3 worm cellular contexts compared by ENCODE assay signal in genomic region chrX:15849397-15849935, ce11.
TF ChIP-seq lines count a peak whose summit lies in the region.

acl-1 (plus strand) TSS chrX:15849885.

TF ChIP-seq in whole organism, L2 larva, 48 proteins besides CTCF, POLR2A, EP300 and RAD21 (continued from another document):
- TF ChIP-seq unc-62 (GFP tag; optimal IDR thresholded peaks at IDR 0.05; lab: Kevin White, UChicago) = no peak
- no peak for TF ChIP-seq ztf-1 (GFP tag; conservative IDR thresholded peaks at IDR 0.05; lab: Robert Waterston, UW)
- no peak for TF ChIP-seq ceh-82 (tag; optimal IDR thresholded peaks at IDR 0.05; lab: Kevin White, UChicago)
- peak; percentile 67 for TF ChIP-seq nhr-21 (tag; optimal IDR thresholded peaks at IDR 0.05; lab: Kevin White, UChicago)
- TF ChIP-seq mbf-1 (tag; optimal IDR thresholded peaks at IDR 0.05; lab: Kevin White, UChicago) = no peak
- peak; percentile 68 for TF ChIP-seq sma-9 (GFP tag; optimal IDR thresholded peaks at IDR 0.05; lab: Kevin White, UChicago)
- TF ChIP-seq sma-9 (tag; optimal IDR thresholded peaks at IDR 0.05; lab: Kevin White, UChicago) = no peak
- TF ChIP-seq lsy-2 (tag; optimal IDR thresholded peaks at IDR 0.05; lab: Kevin White, UChicago) = peak; percentile 77 to 92
- peak; percentile 57 for TF ChIP-seq gmeb-1 (tag; optimal IDR thresholded peaks at IDR 0.05; lab: Kevin White, UChicago)
- TF ChIP-seq nhr-12 (tag; optimal IDR thresholded peaks at IDR 0.05; lab: Kevin White, UChicago) = no peak
- TF ChIP-seq ceh-16 (tag; optimal IDR thresholded peaks at IDR 0.05; lab: Kevin White, UChicago) = peak; percentile 6
- peak; percentile 61 for TF ChIP-seq nhr-6 (tag; optimal IDR thresholded peaks at IDR 0.05; lab: Kevin White, UChicago)
- no peak for TF ChIP-seq elt-1 (tag; optimal IDR thresholded peaks at IDR 0.05; lab: Kevin White, UChicago)
- no peak for TF ChIP-seq nhr-237 (tag; optimal IDR thresholded peaks at IDR 0.05; lab: Kevin White, UChicago)
- no peak for TF ChIP-seq ama-1 (optimal IDR thresholded peaks at IDR 0.05; lab: Kevin White, UChicago)
- TF ChIP-seq ztf-4 (tag; optimal IDR thresholded peaks at IDR 0.05; lab: Kevin White, UChicago) = peak; percentile 37
- no peak for TF ChIP-seq nhr-10 (tag; optimal IDR thresholded peaks at IDR 0.05; lab: Kevin White, UChicago)
- peak; percentile 96 for TF ChIP-seq R02D3.7 (tag; optimal IDR thresholded peaks at IDR 0.05; lab: Kevin White, UChicago)
- peak; percentile 14 for TF ChIP-seq snpc-4 (tag; optimal IDR thresholded peaks at IDR 0.05; lab: Kevin White, UChicago)
- TF ChIP-seq sem-4 (tag; optimal IDR thresholded peaks at IDR 0.05; lab: Kevin White, UChicago) = peak; percentile 65
- peak; percentile 9 for TF ChIP-seq fos-1 (tag; optimal IDR thresholded peaks at IDR 0.05; lab: Kevin White, UChicago)
- no peak for TF ChIP-seq aly-2 (tag; optimal IDR thresholded peaks at IDR 0.05; lab: Kevin White, UChicago)
- no peak for TF ChIP-seq nhr-23 (tag; optimal IDR thresholded peaks at IDR 0.05; lab: Kevin White, UChicago)
- TF ChIP-seq nhr-25 (tag; optimal IDR thresholded peaks at IDR 0.05; lab: Kevin White, UChicago) = no peak
- no peak for TF ChIP-seq ZK546.5 (tag; optimal IDR thresholded peaks at IDR 0.05; lab: Kevin White, UChicago)
- peak; percentile 72 for TF ChIP-seq mab-5 (tag; optimal IDR thresholded peaks at IDR 0.05; lab: Kevin White, UChicago)

TF ChIP-seq in whole organism, L4 larva, 104 proteins besides CTCF, POLR2A, EP300 and RAD21 (continued from another document):
- TF ChIP-seq nhr-6 (tag; optimal IDR thresholded peaks at IDR 0.05; lab: Kevin White, UChicago) = no peak
- peak; percentile 76 for TF ChIP-seq F37D6.2 (tag; optimal IDR thresholded peaks at IDR 0.05; lab: Kevin White, UChicago)
- TF ChIP-seq lin-38 (GFP tag; IDR thresholded peaks at IDR 0.05; lab: Robert Waterston, UW) = peak; percentile 53
- TF ChIP-seq nhr-102 (tag; optimal IDR thresholded peaks at IDR 0.05; lab: Kevin White, UChicago) = peak; percentile 57
- peak; percentile 92 for TF ChIP-seq aha-1 (tag; lab: Kevin White, UChicago)
- peak; percentile 47; the same call in 1 of the 2 replicates for TF ChIP-seq T26A8.4 (GFP tag; IDR thresholded peaks at IDR 0.05; lab: Robert Waterston, UW)
- TF ChIP-seq ceh-20 (GFP tag; IDR thresholded peaks at IDR 0.05; lab: Robert Waterston, UW) = 0 out of 2 replicates have a peak, but pooled peaks have one; percentile 18
- no peak for TF ChIP-seq ztf-11 (tag; optimal IDR thresholded peaks at IDR 0.05; lab: Kevin White, UChicago)
- TF ChIP-seq cey-2 (tag; optimal IDR thresholded peaks at IDR 0.05; lab: Kevin White, UChicago; ENCODE audit: borderline replicate concordance, insufficient read depth) = no peak
- no peak for TF ChIP-seq daf-8 (GFP tag; IDR thresholded peaks at IDR 0.05; lab: Robert Waterston, UW)
- TF ChIP-seq egl-27 (tag; optimal IDR thresholded peaks at IDR 0.05; lab: Kevin White, UChicago) = no peak
- TF ChIP-seq nhr-237 (tag; optimal IDR thresholded peaks at IDR 0.05; lab: Kevin White, UChicago) = no peak
- TF ChIP-seq hmg-1.1 (GFP tag; IDR thresholded peaks at IDR 0.05; lab: Robert Waterston, UW) = peak; percentile 75
- no peak for TF ChIP-seq ceh-32 (tag; optimal IDR thresholded peaks at IDR 0.05; lab: Kevin White, UChicago; ENCODE audit: poor library complexity)
- TF ChIP-seq nhr-48 (tag; optimal IDR thresholded peaks at IDR 0.05; lab: Kevin White, UChicago) = peak; percentile 52
- peak; percentile 18 for TF ChIP-seq nhr-28 (tag; optimal IDR thresholded peaks at IDR 0.05; lab: Kevin White, UChicago)
- no peak for TF ChIP-seq ceh-82 (tag; optimal IDR thresholded peaks at IDR 0.05; lab: Kevin White, UChicago)
- no peak for TF ChIP-seq ces-1 (GFP tag; optimal IDR thresholded peaks at IDR 0.05; lab: Kevin White, UChicago)
- peak; percentile 79 for TF ChIP-seq R02D3.7 (tag; optimal IDR thresholded peaks at IDR 0.05; lab: Kevin White, UChicago)
- TF ChIP-seq pqm-1 (tag; optimal IDR thresholded peaks at IDR 0.05; lab: Kevin White, UChicago) = no peak
- TF ChIP-seq dmd-8 (GFP tag; IDR thresholded peaks at IDR 0.05; lab: Robert Waterston, UW) = no peak
- 0 out of 2 replicates have a peak, but pooled peaks have one; percentile 38 for TF ChIP-seq D1046.2 (GFP tag; IDR thresholded peaks at IDR 0.05; lab: Robert Waterston, UW)
- no peak for TF ChIP-seq lin-39 (tag; optimal IDR thresholded peaks at IDR 0.05; lab: Kevin White, UChicago)
- TF ChIP-seq madf-5 (GFP tag; IDR thresholded peaks at IDR 0.05; lab: Robert Waterston, UW) = no peak
- no peak for TF ChIP-seq lin-29 (GFP tag; IDR thresholded peaks at IDR 0.05; lab: Robert Waterston, UW)
- TF ChIP-seq hlh-30 (tag; optimal IDR thresholded peaks at IDR 0.05; lab: Kevin White, UChicago; ENCODE audit: insufficient read depth) = peak; percentile 9
- TF ChIP-seq Y48G9A.11 (GFP tag; IDR thresholded peaks at IDR 0.05; lab: Robert Waterston, UW) = no peak
- TF ChIP-seq arid-1 (GFP tag; conservative IDR thresholded peaks at IDR 0.05; lab: Robert Waterston, UW) = no peak
- TF ChIP-seq php-3 (GFP tag; IDR thresholded peaks at IDR 0.05; lab: Robert Waterston, UW) = no peak
- peak; percentile 26 for TF ChIP-seq mxl-3 (GFP tag; optimal IDR thresholded peaks at IDR 0.05; lab: Kevin White, UChicago)
- no peak for TF ChIP-seq ZK546.5 (tag; optimal IDR thresholded peaks at IDR 0.05; lab: Kevin White, UChicago)
- TF ChIP-seq nhr-25 (tag; optimal IDR thresholded peaks at IDR 0.05; lab: Kevin White, UChicago; ENCODE audit: borderline replicate concordance, insufficient read depth) = peak; percentile 36
- peak; percentile 43 for TF ChIP-seq spr-3 (GFP tag; optimal IDR thresholded peaks at IDR 0.05; lab: Kevin White, UChicago)
- TF ChIP-seq mes-2 (tag; optimal IDR thresholded peaks at IDR 0.05; lab: Kevin White, UChicago; ENCODE audit: poor library complexity, severe bottlenecking) = peak; percentile 85
- TF ChIP-seq unc-62 (GFP tag; optimal IDR thresholded peaks at IDR 0.05 in 1 of 2; lab: Kevin White, UChicago) = peak in 1 of 2 experiments; percentile 43
- TF ChIP-seq unc-62 (tag; optimal IDR thresholded peaks at IDR 0.05; lab: Kevin White, UChicago) = no peak
- TF ChIP-seq duxl-1 (tag; optimal IDR thresholded peaks at IDR 0.05; lab: Kevin White, UChicago; ENCODE audit: poor library complexity) = no peak
- peak; percentile 51 for TF ChIP-seq dpl-1 (GFP tag; optimal IDR thresholded peaks at IDR 0.05; lab: Kevin White, UChicago)
- TF ChIP-seq ztf-7 (tag; optimal IDR thresholded peaks at IDR 0.05; lab: Kevin White, UChicago) = no peak
- TF ChIP-seq attf-4 (tag; optimal IDR thresholded peaks at IDR 0.05; lab: Kevin White, UChicago) = no peak
- peak; percentile 45 to 85 for TF ChIP-seq lsy-2 (tag; optimal IDR thresholded peaks at IDR 0.05; lab: Kevin White, UChicago)
- TF ChIP-seq F49E8.2 (tag; optimal IDR thresholded peaks at IDR 0.05; lab: Kevin White, UChicago; ENCODE audit: borderline replicate concordance) = no peak
- no peak for TF ChIP-seq vab-7 (GFP tag; IDR thresholded peaks at IDR 0.05; lab: Robert Waterston, UW)
- TF ChIP-seq daf-16 (GFP tag; optimal IDR thresholded peaks at IDR 0.05; lab: Kevin White, UChicago) = peak in 1 of 2 experiments; percentile 29
- no peak for TF ChIP-seq daf-16 (tag; optimal IDR thresholded peaks at IDR 0.05; lab: Kevin White, UChicago)
- no peak for TF ChIP-seq sdz-12 (GFP tag; optimal IDR thresholded peaks at IDR 0.05; lab: Kevin White, UChicago)
- no peak for TF ChIP-seq snpc-4 (tag; optimal IDR thresholded peaks at IDR 0.05; lab: Kevin White, UChicago)
- peak; percentile 99 for TF ChIP-seq T20F7.1 (GFP tag; optimal IDR thresholded peaks at IDR 0.05; lab: Kevin White, UChicago)
- no peak for TF ChIP-seq ama-1 (optimal IDR thresholded peaks at IDR 0.05; lab: Kevin White, UChicago)
- no peak for TF ChIP-seq nhr-41 (GFP tag; IDR thresholded peaks at IDR 0.05; lab: Robert Waterston, UW)
- TF ChIP-seq mdl-1 (tag; optimal IDR thresholded peaks at IDR 0.05; lab: Kevin White, UChicago) = peak in 1 of 2 experiments; percentile 46
- no peak for TF ChIP-seq daf-19 (GFP tag; conservative IDR thresholded peaks at IDR 0.05; lab: Robert Waterston, UW)
- TF ChIP-seq dve-1 (tag; optimal IDR thresholded peaks at IDR 0.05; lab: Kevin White, UChicago; ENCODE audit: insufficient read depth) = peak; percentile 25
- TF ChIP-seq ctbp-1 (GFP tag; IDR thresholded peaks at IDR 0.05; lab: Robert Waterston, UW) = no peak

TF ChIP-seq in whole organism, late embryonic, 69 proteins besides CTCF, POLR2A, EP300 and RAD21 (continued from another document):
- peak; percentile 80 for TF ChIP-seq rnt-1 (tag; optimal IDR thresholded peaks at IDR 0.05; lab: Kevin White, UChicago)
- TF ChIP-seq pha-2 (tag; optimal IDR thresholded peaks at IDR 0.05; lab: Kevin White, UChicago) = no peak
- TF ChIP-seq ets-4 (tag; optimal IDR thresholded peaks at IDR 0.05; lab: Kevin White, UChicago) = peak; percentile 74
- no peak for TF ChIP-seq ceh-45 (GFP tag; IDR thresholded peaks at IDR 0.05; lab: Robert Waterston, UW)
- TF ChIP-seq syd-9 (tag; optimal IDR thresholded peaks at IDR 0.05; lab: Kevin White, UChicago) = no peak
- TF ChIP-seq lin-11 (tag; optimal IDR thresholded peaks at IDR 0.05; lab: Kevin White, UChicago) = no peak
- no peak for TF ChIP-seq pha-4 (tag; optimal IDR thresholded peaks at IDR 0.05; lab: Kevin White, UChicago)
- TF ChIP-seq gmeb-2 (tag; optimal IDR thresholded peaks at IDR 0.05; lab: Kevin White, UChicago) = no peak
- peak; percentile 95 for TF ChIP-seq ceh-31 (tag; optimal IDR thresholded peaks at IDR 0.05; lab: Kevin White, UChicago)
- no peak for TF ChIP-seq unc-55 (GFP tag; optimal IDR thresholded peaks at IDR 0.05; lab: Kevin White, UChicago)
- no peak for TF ChIP-seq madf-2 (tag; optimal IDR thresholded peaks at IDR 0.05; lab: Kevin White, UChicago)
- no peak for TF ChIP-seq pros-1 (tag; optimal IDR thresholded peaks at IDR 0.05; lab: Kevin White, UChicago)
- TF ChIP-seq hlh-6 (tag; optimal IDR thresholded peaks at IDR 0.05; lab: Kevin White, UChicago) = no peak
- peak; percentile 65 for TF ChIP-seq ceh-18 (tag; optimal IDR thresholded peaks at IDR 0.05; lab: Kevin White, UChicago)
- no peak for TF ChIP-seq C38D4.7 (GFP tag; optimal IDR thresholded peaks at IDR 0.05; lab: Kevin White, UChicago)
- TF ChIP-seq ttx-3 (tag; optimal IDR thresholded peaks at IDR 0.05; lab: Kevin White, UChicago) = no peak
- TF ChIP-seq Y22D7AL.16 (tag; optimal IDR thresholded peaks at IDR 0.05; lab: Kevin White, UChicago) = no peak
- no peak for TF ChIP-seq ceh-48 (tag; optimal IDR thresholded peaks at IDR 0.05; lab: Kevin White, UChicago)
- TF ChIP-seq fkh-6 (tag; optimal IDR thresholded peaks at IDR 0.05; lab: Kevin White, UChicago) = no peak
- peak; percentile 75 for TF ChIP-seq ceh-2 (tag; optimal IDR thresholded peaks at IDR 0.05; lab: Kevin White, UChicago)
- peak; percentile 85 for TF ChIP-seq C08G9.2 (tag; optimal IDR thresholded peaks at IDR 0.05; lab: Kevin White, UChicago)
- TF ChIP-seq ceh-34 (tag; optimal IDR thresholded peaks at IDR 0.05; lab: Kevin White, UChicago) = peak; percentile 54
- no peak for TF ChIP-seq pqm-1 (tag; optimal IDR thresholded peaks at IDR 0.05; lab: Kevin White, UChicago)
- peak; percentile 6 for TF ChIP-seq lim-6 (tag; optimal IDR thresholded peaks at IDR 0.05; lab: Kevin White, UChicago)
- TF ChIP-seq fax-1 (tag; optimal IDR thresholded peaks at IDR 0.05; lab: Kevin White, UChicago) = no peak
- peak; percentile 85 for TF ChIP-seq mec-3 (tag; optimal IDR thresholded peaks at IDR 0.05; lab: Kevin White, UChicago; ENCODE audit: borderline replicate concordance)
- TF ChIP-seq ceh-6 (GFP tag; optimal IDR thresholded peaks at IDR 0.05; lab: Kevin White, UChicago) = no peak
- no peak for TF ChIP-seq unc-3 (GFP tag; conservative IDR thresholded peaks at IDR 0.05; lab: Robert Waterston, UW)
- TF ChIP-seq unc-3 (tag; optimal IDR thresholded peaks at IDR 0.05; lab: Kevin White, UChicago) = no peak
- no peak for TF ChIP-seq che-1 (tag; optimal IDR thresholded peaks at IDR 0.05; lab: Kevin White, UChicago)
- no peak for TF ChIP-seq hlh-13 (GFP tag; optimal IDR thresholded peaks at IDR 0.05; lab: Kevin White, UChicago)
- peak; percentile 65 for TF ChIP-seq ref-2 (tag; optimal IDR thresholded peaks at IDR 0.05; lab: Kevin White, UChicago)
- peak; percentile 18 for TF ChIP-seq zip-5 (tag; optimal IDR thresholded peaks at IDR 0.05; lab: Kevin White, UChicago)
- no peak for TF ChIP-seq fkh-10 (GFP tag; optimal IDR thresholded peaks at IDR 0.05; lab: Kevin White, UChicago)
- peak; percentile 18 for TF ChIP-seq hlh-8 (tag; optimal IDR thresholded peaks at IDR 0.05; lab: Kevin White, UChicago)
- TF ChIP-seq pat-9 (tag; optimal IDR thresholded peaks at IDR 0.05; lab: Kevin White, UChicago) = no peak
- peak; percentile 72 for TF ChIP-seq tbx-7 (tag; optimal IDR thresholded peaks at IDR 0.05; lab: Kevin White, UChicago)
- TF ChIP-seq sox-2 (GFP tag; IDR thresholded peaks at IDR 0.05; lab: Robert Waterston, UW) = no peak
- TF ChIP-seq dmd-4 (tag; optimal IDR thresholded peaks at IDR 0.05; lab: Kevin White, UChicago; ENCODE audit: borderline replicate concordance) = no peak
- TF ChIP-seq K02D7.2 (tag; optimal IDR thresholded peaks at IDR 0.05; lab: Kevin White, UChicago) = no peak
- no peak for TF ChIP-seq elt-4 (tag; optimal IDR thresholded peaks at IDR 0.05; lab: Kevin White, UChicago)
- TF ChIP-seq nfya-1 (tag; optimal IDR thresholded peaks at IDR 0.05; lab: Kevin White, UChicago) = peak; percentile 49
- no peak for TF ChIP-seq ama-1 (optimal IDR thresholded peaks at IDR 0.05; lab: Kevin White, UChicago)
